Worm (Caenorhabditis elegans): ENCODE measurements around the gene Y111B2A.12.

Y111B2A.12 gene

ce11 chrIII:12642511-12643168, 33.6 kb downstream of the Y111B2A.12 start:
- TF ChIP-seq elt-1 (tag; optimal IDR thresholded peaks at IDR 0.05) (no peak), unc-39 (tag; optimal IDR thresholded peaks at IDR 0.05) (no peak), pha-4 (tag; optimal IDR thresholded peaks at IDR 0.05) (no peak), fos-1 (tag; optimal IDR thresholded peaks at IDR 0.05) (no peak), ztf-4 (tag; optimal IDR thresholded peaks at IDR 0.05) (no peak), zag-1 (tag; optimal IDR thresholded peaks at IDR 0.05) (no peak), nhr-28 (tag; optimal IDR thresholded peaks at IDR 0.05) (no peak), lin-39 (tag; optimal IDR thresholded peaks at IDR 0.05) (no peak), ztf-11 (tag; optimal IDR thresholded peaks at IDR 0.05) (no peak), elt-3 (tag; optimal IDR thresholded peaks at IDR 0.05) (no peak), nhr-23 (tag; optimal IDR thresholded peaks at IDR 0.05) (no peak), egl-5 (tag; optimal IDR thresholded peaks at IDR 0.05) (no peak), eor-1 (tag; optimal IDR thresholded peaks at IDR 0.05) (no peak), pqm-1 (tag; optimal IDR thresholded peaks at IDR 0.05) (no peak), nhr-25 (tag; optimal IDR thresholded peaks at IDR 0.05) (no peak), nhr-237 (tag; optimal IDR thresholded peaks at IDR 0.05) (no peak), ceh-16 (tag; optimal IDR thresholded peaks at IDR 0.05) (no peak)

DNA sequence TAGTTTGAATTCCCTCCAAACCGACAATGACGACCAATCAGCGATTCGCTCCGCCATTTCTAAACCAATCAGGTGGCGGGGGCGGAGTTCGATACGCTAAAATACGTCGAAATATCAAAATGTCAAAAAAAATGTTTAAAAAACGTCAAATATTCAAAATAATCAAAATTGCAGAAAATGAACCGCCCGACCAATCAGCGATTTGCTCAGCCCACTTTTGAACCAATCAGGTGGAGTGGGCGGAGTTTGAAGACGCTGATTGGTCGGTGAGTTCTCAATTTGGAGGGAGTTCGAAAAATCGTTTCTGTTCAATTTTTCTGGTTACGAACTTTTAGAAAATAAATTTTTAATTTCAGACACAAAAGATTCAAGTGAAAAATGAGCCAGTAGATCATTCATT, 35.6 kb downstream of the Y111B2A.12 start:
- TF ChIP-seq nhr-12 (tag; optimal IDR thresholded peaks at IDR 0.05) (no peak), sea-2 (GFP tag; optimal IDR thresholded peaks at IDR 0.05) (no peak), ztf-4 (tag; optimal IDR thresholded peaks at IDR 0.05) (no peak), nfya-1 (tag; optimal IDR thresholded peaks at IDR 0.05; ENCODE audit: insufficient read depth) (peak; percentile 71), mdl-1 (tag; optimal IDR thresholded peaks at IDR 0.05) (no peak)

ce11 chrIII:12651946-12652345, 42.9 kb downstream of the Y111B2A.12 start:
- no peak for TF ChIP-seq nhr-237 (tag; optimal IDR thresholded peaks at IDR 0.05)
- TF ChIP-seq elt-1 (tag; optimal IDR thresholded peaks at IDR 0.05): no peak
- TF ChIP-seq nhr-12 (tag; optimal IDR thresholded peaks at IDR 0.05): no peak
- TF ChIP-seq mdl-1 (tag; optimal IDR thresholded peaks at IDR 0.05): no peak
- no peak for TF ChIP-seq sea-2 (GFP tag; optimal IDR thresholded peaks at IDR 0.05)
- no peak for TF ChIP-seq daf-12 (tag; optimal IDR thresholded peaks at IDR 0.05)
- no peak for TF ChIP-seq unc-39 (tag; optimal IDR thresholded peaks at IDR 0.05)
- TF ChIP-seq fos-1 (tag; optimal IDR thresholded peaks at IDR 0.05): no peak
- no peak for TF ChIP-seq unc-62 (GFP tag; optimal IDR thresholded peaks at IDR 0.05)
- no peak for TF ChIP-seq snpc-4 (tag; optimal IDR thresholded peaks at IDR 0.05)
- no peak for TF ChIP-seq fkh-2 (tag; optimal IDR thresholded peaks at IDR 0.05)
- no peak for TF ChIP-seq R02D3.7 (tag; optimal IDR thresholded peaks at IDR 0.05)
- no peak for TF ChIP-seq aly-2 (tag; optimal IDR thresholded peaks at IDR 0.05)

- TF ChIP-seq nfya-1 (tag; optimal IDR thresholded peaks at IDR 0.05; ENCODE audit: insufficient read depth) (peak; percentile 87), unc-62 (GFP tag; optimal IDR thresholded peaks at IDR 0.05) (no peak)
Observed at ce11 chrIII:12652609-12653008, 43.5 kb downstream of the Y111B2A.12 start.

ce11 chrIII:12658649-12659048, 49.6 kb downstream of the Y111B2A.12 start:
- no peak for TF ChIP-seq egl-27 (tag; optimal IDR thresholded peaks at IDR 0.05)
- TF ChIP-seq nhr-25 (tag; optimal IDR thresholded peaks at IDR 0.05): no peak
- no peak for TF ChIP-seq mml-1 (tag; optimal IDR thresholded peaks at IDR 0.05)
- no peak for TF ChIP-seq ceh-16 (tag; optimal IDR thresholded peaks at IDR 0.05)
- no peak for TF ChIP-seq tbx-2 (tag; optimal IDR thresholded peaks at IDR 0.05)

- TF ChIP-seq fkh-10 (GFP tag; optimal IDR thresholded peaks at IDR 0.05) (no peak), pha-4 (tag; optimal IDR thresholded peaks at IDR 0.05) (no peak), snpc-4 (tag; optimal IDR thresholded peaks at IDR 0.05) (no peak), nhr-28 (tag; optimal IDR thresholded peaks at IDR 0.05) (no peak), ceh-82 (tag; optimal IDR thresholded peaks at IDR 0.05) (no peak), elt-1 (tag; optimal IDR thresholded peaks at IDR 0.05) (no peak), nhr-23 (tag; optimal IDR thresholded peaks at IDR 0.05) (no peak), nhr-12 (tag; optimal IDR thresholded peaks at IDR 0.05) (no peak), nhr-11 (tag; optimal IDR thresholded peaks at IDR 0.05) (no peak), eor-1 (tag; optimal IDR thresholded peaks at IDR 0.05) (no peak), nhr-77 (tag; optimal IDR thresholded peaks at IDR 0.05) (no peak), fos-1 (tag; optimal IDR thresholded peaks at IDR 0.05) (no peak), jun-1 (tag; optimal IDR thresholded peaks at IDR 0.05) (no peak), ama-1 (optimal IDR thresholded peaks at IDR 0.05) (no peak), daf-12 (tag; optimal IDR thresholded peaks at IDR 0.05) (no peak), ZK546.5 (tag; optimal IDR thresholded peaks at IDR 0.05) (no peak), lin-15B (tag; optimal IDR thresholded peaks at IDR 0.05) (no peak)
Observed at ce11 chrIII:12662186-12662585, 53.1 kb downstream of the Y111B2A.12 start, which contains the start of gene tpst-1. Gene tpst-1 (minus strand): TSS chrIII:12662286.
